Worm (Caenorhabditis elegans) whole organism, L3 larva: ENCODE data around the gene W02B12.11.
"Not testable (repeated sequence)": the region's sequence is repeated elsewhere in the genome, so short reads cannot be mapped to it uniquely, and the experiment has no call there.

Source experiments
- R02D3.7 ChIP-seq: fragments of 150-350 bp; optimal IDR thresholded peaks from 2 replicates; lab custom pipeline; 2014; ENCODE audit warnings: missing biosample characterization, missing genetic modification characterization
- aly-2 ChIP-seq: fragments of 150-350 bp; optimal IDR thresholded peaks from 2 replicates; lab custom pipeline; 2014; ENCODE audit warnings: missing biosample characterization, missing genetic modification characterization
- ama-1 ChIP-seq: fragments of 150-350 bp; optimal IDR thresholded peaks from 2 replicates; lab custom pipeline; 2018
- ceh-28 ChIP-seq: fragments of 150-350 bp; optimal IDR thresholded peaks from 2 replicates; lab custom pipeline; 2014; ENCODE audit warnings: missing biosample characterization, missing genetic modification reagents, missing genetic modification characterization
- ceh-9 ChIP-seq: sonication (generic microtip); optimal IDR thresholded peaks from 2 replicates; lab custom pipeline; 2018; ENCODE audit warnings: missing biosample characterization, missing genetic modification characterization
- egl-27 ChIP-seq: sonication (generic microtip); optimal IDR thresholded peaks from 4 replicates; lab custom pipeline; 2017; ENCODE audit warnings: missing biosample characterization, missing genetic modification reagents, missing genetic modification characterization
- egl-5 ChIP-seq: fragments of 150-350 bp; optimal IDR thresholded peaks from 2 replicates; lab custom pipeline; 2017; ENCODE audit warnings: missing biosample characterization, missing genetic modification reagents, missing genetic modification characterization, inconsistent platforms
- elt-2 ChIP-seq: sonication (generic microtip); optimal IDR thresholded peaks from 2 replicates; lab custom pipeline; 2016; ENCODE audit warnings: missing genetic modification reagents, mild to moderate bottlenecking, missing genetic modification characterization, missing compliant biosample characterization
- elt-3 ChIP-seq, 3 experiments: fragments of 150-350 bp in 1 of 3; sonication (generic microtip) in 2 of 3; optimal IDR thresholded peaks; 2 replicates in 2 of 3; 4 replicates in 1 of 3; lab custom pipeline; 2014 to 2017; ENCODE audit warnings: missing biosample characterization in 3 of 3, missing genetic modification characterization in 3 of 3
- eor-1 ChIP-seq, 2 experiments: fragments of 150-350 bp; optimal IDR thresholded peaks; 2 replicates each; lab custom pipeline; 2014 to 2018; ENCODE audit warnings: missing biosample characterization in 2 of 2, missing genetic modification characterization in 2 of 2
- fkh-10 ChIP-seq: sonication (generic microtip); optimal IDR thresholded peaks from 2 replicates; lab custom pipeline; 2017; ENCODE audit warnings: missing biosample characterization, missing genetic modification reagents, missing genetic modification characterization
- fkh-2 ChIP-seq: fragments of 150-350 bp; optimal IDR thresholded peaks from 2 replicates; lab custom pipeline; 2014; ENCODE audit warnings: missing biosample characterization, missing genetic modification reagents, missing genetic modification characterization
- hmg-11 ChIP-seq: sonication (generic microtip); optimal IDR thresholded peaks from 2 replicates; lab custom pipeline; 2016; ENCODE audit warnings: missing genetic modification characterization, missing compliant biosample characterization
- jun-1 ChIP-seq: fragments of 150-350 bp; optimal IDR thresholded peaks from 2 replicates; lab custom pipeline; 2014; ENCODE audit warnings: missing biosample characterization, missing genetic modification reagents, missing genetic modification characterization
- lin-15B ChIP-seq: fragments of 150-350 bp; optimal IDR thresholded peaks from 2 replicates; lab custom pipeline; 2014; ENCODE audit warnings: missing biosample characterization, missing genetic modification characterization
- lin-39 ChIP-seq: fragments of 150-350 bp; optimal IDR thresholded peaks from 2 replicates; lab custom pipeline; 2018; ENCODE audit warnings: missing biosample characterization, missing genetic modification reagents, missing genetic modification characterization
- lsy-12 ChIP-seq: sonication (generic microtip); optimal IDR thresholded peaks from 2 replicates; lab custom pipeline; 2016; ENCODE audit warnings: mild to moderate bottlenecking, missing genetic modification characterization, missing compliant biosample characterization
- nfya-1 ChIP-seq: sonication (generic microtip); optimal IDR thresholded peaks from 2 replicates; lab custom pipeline; 2017; ENCODE audit warnings: missing genetic modification characterization, mild to moderate bottlenecking, missing compliant biosample characterization, antibody characterized with exemption, moderate library complexity; ENCODE audit not compliant: insufficient read depth
- nhr-12 ChIP-seq: fragments of 150-350 bp; optimal IDR thresholded peaks from 2 replicates; lab custom pipeline; 2014; ENCODE audit warnings: missing biosample characterization, missing genetic modification characterization
- nhr-23 ChIP-seq: fragments of 150-350 bp; optimal IDR thresholded peaks from 2 replicates; lab custom pipeline; 2014; ENCODE audit warnings: missing biosample characterization, missing genetic modification reagents, missing genetic modification characterization
- nhr-237 ChIP-seq: fragments of 150-350 bp; optimal IDR thresholded peaks from 2 replicates; lab custom pipeline; 2014; ENCODE audit warnings: missing biosample characterization, missing genetic modification characterization
- nhr-25 ChIP-seq: sonication (generic microtip); optimal IDR thresholded peaks from 2 replicates; lab custom pipeline; 2017; ENCODE audit warnings: missing biosample characterization, missing genetic modification characterization
- nhr-43 ChIP-seq: sonication (generic microtip); optimal IDR thresholded peaks from 2 replicates; lab custom pipeline; 2016; ENCODE audit warnings: mild to moderate bottlenecking, missing genetic modification characterization, missing compliant biosample characterization; ENCODE audit not compliant: poor library complexity, severe bottlenecking
- nhr-76 ChIP-seq: fragments of 150-350 bp; sonication (generic microtip); optimal IDR thresholded peaks from 5 replicates; lab custom pipeline; 2014; ENCODE audit warnings: missing biosample characterization, missing genetic modification characterization
- nhr-77 ChIP-seq: fragments of 150-350 bp; optimal IDR thresholded peaks from 2 replicates; lab custom pipeline; 2014; ENCODE audit warnings: missing biosample characterization, missing genetic modification characterization
- pha-4 ChIP-seq: fragments of 150-350 bp; optimal IDR thresholded peaks from 2 replicates; lab custom pipeline; 2014; ENCODE audit warnings: missing biosample characterization, missing genetic modification reagents, missing genetic modification characterization
- pqm-1 ChIP-seq: fragments of 150-350 bp; optimal IDR thresholded peaks from 2 replicates; lab custom pipeline; 2017; ENCODE audit warnings: missing biosample characterization, missing genetic modification characterization, inconsistent platforms
- sea-2 ChIP-seq: fragments of 150-350 bp; sonication (generic microtip); optimal IDR thresholded peaks from 4 replicates; lab custom pipeline; 2014; ENCODE audit warnings: missing biosample characterization, missing genetic modification reagents, missing genetic modification characterization
- skn-1 ChIP-seq: fragments of 150-350 bp; optimal IDR thresholded peaks from 2 replicates; lab custom pipeline; 2014; ENCODE audit warnings: missing biosample characterization, missing genetic modification characterization
- unc-39 ChIP-seq: sonication (generic microtip); optimal IDR thresholded peaks from 4 replicates; lab custom pipeline; 2017; ENCODE audit warnings: missing biosample characterization, missing genetic modification characterization
- unc-62 ChIP-seq: fragments of 150-350 bp; sonication (generic microtip); optimal IDR thresholded peaks from 4 replicates; lab custom pipeline; 2014; ENCODE audit warnings: missing biosample characterization, missing genetic modification reagents, missing genetic modification characterization
- zag-1 ChIP-seq: fragments of 150-350 bp; optimal IDR thresholded peaks from 2 replicates; lab custom pipeline; 2014; ENCODE audit warnings: missing biosample characterization, missing genetic modification characterization
- ztf-11 ChIP-seq: fragments of 150-350 bp; optimal IDR thresholded peaks from 2 replicates; lab custom pipeline; 2014; ENCODE audit warnings: missing biosample characterization, missing genetic modification characterization

The W02B12.11 gene

ce11 chrII:11438417-11438816, 35.2 kb upstream of the W02B12.11 start, which contains the start of gene vha-6:
Gene vha-6, minus strand, starts transcription at chrII:11438452.
- TF ChIP-seq pha-4 (tag; lab: Kevin White, UChicago) (no peak), nhr-76 (no peak), elt-2 (tag; lab: Kevin White, UChicago) (peak; percentile 83), lsy-12 (tag; lab: Kevin White, UChicago) (no peak), egl-5 (no peak), fkh-2 (tag; lab: Kevin White, UChicago) (no peak), lin-15B (tag; lab: Kevin White, UChicago) (no peak), pqm-1 (tag; lab: Kevin White, UChicago) (peak; percentile 69), nhr-12 (tag; lab: Kevin White, UChicago) (no peak)

ce11 chrII:11440265-11440664, 33.4 kb upstream of the W02B12.11 start, which contains the start of gene VW02B12L.2:
Gene VW02B12L.2, minus strand, starts transcription at chrII:11440329.
- peak; percentile 67 for TF ChIP-seq lin-39 (tag; lab: Kevin White, UChicago)
- TF ChIP-seq nhr-77: no peak
- TF ChIP-seq nfya-1 (tag; lab: Kevin White, UChicago): peak; percentile 37
- TF ChIP-seq egl-27 (tag; lab: Kevin White, UChicago): no peak
- peak; percentile 17 for TF ChIP-seq nhr-25
- no peak for TF ChIP-seq elt-3 (tag; optimal IDR thresholded peaks at IDR 0.05; lab: Kevin White, UChicago)
- no peak for TF ChIP-seq ceh-9 (tag; lab: Kevin White, UChicago)
- peak; percentile 85 for TF ChIP-seq R02D3.7 (tag; lab: Kevin White, UChicago)
- TF ChIP-seq nhr-23 (tag; lab: Kevin White, UChicago): peak; percentile 51
- TF ChIP-seq jun-1 (tag; lab: Kevin White, UChicago): no peak
- TF ChIP-seq zag-1: no peak
- no peak for TF ChIP-seq sea-2 (GFP tag; lab: Kevin White, UChicago)
- no peak for TF ChIP-seq eor-1 (tag; optimal IDR thresholded peaks at IDR 0.05; lab: Kevin White, UChicago)
- TF ChIP-seq ceh-28: no peak
- TF ChIP-seq lin-15B (tag; lab: Kevin White, UChicago): peak; percentile 46

- not testable (repeated sequence) for TF ChIP-seq eor-1 (tag; optimal IDR thresholded peaks at IDR 0.05; lab: Kevin White, UChicago); skn-1; nhr-43
Observed at ce11 chrII:11442425-11442824, 31.2 kb upstream of the W02B12.11 start, which contains the start of gene ebp-2. Gene ebp-2, plus strand, starts transcription at chrII:11442725.

ce11 chrII:11443128-11443527, 30.5 kb upstream of the W02B12.11 start:
- TF ChIP-seq lin-39 (tag; lab: Kevin White, UChicago) (no peak), ceh-28 (no peak), jun-1 (tag; lab: Kevin White, UChicago) (no peak), nfya-1 (tag; lab: Kevin White, UChicago) (no peak), egl-5 (no peak), ceh-9 (tag; lab: Kevin White, UChicago) (no peak), skn-1 (no peak), unc-39 (no peak), ztf-11 (tag; lab: Kevin White, UChicago) (no peak)

ce11 chrII:11443862-11444261, 29.8 kb upstream of the W02B12.11 start, which contains the start of gene adbp-1:
Gene adbp-1, plus strand, starts transcription at chrII:11444162.
- TF ChIP-seq nhr-237 (tag; lab: Kevin White, UChicago) (no peak), nhr-25 (no peak), aly-2 (no peak), ama-1 (lab: Kevin White, UChicago) (no peak), hmg-11 (tag; lab: Kevin White, UChicago) (no peak), jun-1 (tag; lab: Kevin White, UChicago) (no peak), fkh-10 (GFP tag; lab: Kevin White, UChicago) (no peak), unc-62 (GFP tag; lab: Kevin White, UChicago) (no peak), nfya-1 (tag; lab: Kevin White, UChicago) (no peak), nhr-77 (no peak), nhr-23 (tag; lab: Kevin White, UChicago) (no peak), sea-2 (GFP tag; lab: Kevin White, UChicago) (no peak), skn-1 (no peak), elt-3 (tag; optimal IDR thresholded peaks at IDR 0.05; lab: Kevin White, UChicago) (no peak), unc-39 (no peak)
- TF ChIP-seq, all 47 proteins: peak for 0
